Worm (Caenorhabditis elegans) whole organism, late embryonic: ENCODE data around the gene C40H1.3.

Experiments
- F13H6.1 ChIP-seq: sonication (generic microtip); optimal IDR thresholded peaks from 2 replicates; lab custom pipeline; 2016; ENCODE audit warnings: missing genetic modification characterization, missing compliant biosample characterization
- K02D7.2 ChIP-seq: sonication (generic microtip); optimal IDR thresholded peaks from 2 replicates; lab custom pipeline; 2017; ENCODE audit warnings: mild to moderate bottlenecking, missing genetic modification characterization, missing compliant biosample characterization
- Y22D7AL.16 ChIP-seq: sonication (generic microtip); optimal IDR thresholded peaks from 2 replicates; lab custom pipeline; 2016; ENCODE audit warnings: missing genetic modification characterization, missing compliant biosample characterization
- ahr-1 ChIP-seq: sonication (generic microtip); optimal IDR thresholded peaks from 2 replicates; lab custom pipeline; 2016; ENCODE audit warnings: missing genetic modification characterization, missing compliant biosample characterization
- ama-1 ChIP-seq: fragments of 150-350 bp; optimal IDR thresholded peaks from 2 replicates; lab custom pipeline; 2014
- ceh-14 ChIP-seq: sonication (generic microtip); optimal IDR thresholded peaks from 2 replicates; lab custom pipeline; 2016; ENCODE audit warnings: missing genotype, missing genetic modification characterization, missing compliant biosample characterization
- ceh-18 ChIP-seq: sonication (generic microtip); optimal IDR thresholded peaks from 2 replicates; lab custom pipeline; 2016; ENCODE audit warnings: missing genetic modification characterization, missing compliant biosample characterization
- ceh-2 ChIP-seq: sonication (generic microtip); optimal IDR thresholded peaks from 2 replicates; lab custom pipeline; 2016; ENCODE audit warnings: missing genotype, missing genetic modification characterization, missing compliant biosample characterization
- ceh-22 ChIP-seq: sonication (generic microtip); optimal IDR thresholded peaks from 2 replicates; lab custom pipeline; 2017; ENCODE audit warnings: missing biosample characterization, missing genetic modification characterization
- ceh-30 ChIP-seq: fragments of 150-350 bp; optimal IDR thresholded peaks from 2 replicates; lab custom pipeline; 2014; ENCODE audit warnings: missing biosample characterization, missing genetic modification characterization
- ceh-34 ChIP-seq: sonication (generic microtip); optimal IDR thresholded peaks from 2 replicates; lab custom pipeline; 2016; ENCODE audit warnings: mild to moderate bottlenecking, missing genetic modification characterization, missing compliant biosample characterization
- ceh-48 ChIP-seq: sonication (generic microtip); optimal IDR thresholded peaks from 2 replicates; lab custom pipeline; 2016; ENCODE audit warnings: missing genetic modification characterization, inconsistent platforms, missing compliant biosample characterization
- ceh-6 ChIP-seq: fragments of 200-800 bp; sonication (Bioruptor generic); optimal IDR thresholded peaks from 2 replicates; lab custom pipeline; 2018; ENCODE audit warnings: mild to moderate bottlenecking, missing genetic modification characterization, missing compliant biosample characterization
- che-1 ChIP-seq: sonication (generic microtip); optimal IDR thresholded peaks from 2 replicates; lab custom pipeline; 2016; ENCODE audit warnings: mild to moderate bottlenecking, missing genetic modification characterization, missing compliant biosample characterization
- dmd-4 ChIP-seq: sonication (generic microtip); optimal IDR thresholded peaks from 2 replicates; lab custom pipeline; 2016; ENCODE audit warnings: borderline replicate concordance, missing genetic modification characterization, missing compliant biosample characterization
- dve-1 ChIP-seq: sonication (generic microtip); optimal IDR thresholded peaks from 2 replicates; lab custom pipeline; 2017; ENCODE audit warnings: antibody characterized with exemption, mild to moderate bottlenecking, missing genetic modification characterization, missing compliant biosample characterization
- elt-2 ChIP-seq: sonication (generic microtip); optimal IDR thresholded peaks from 2 replicates; lab custom pipeline; 2016; ENCODE audit warnings: missing genetic modification reagents, missing genetic modification characterization, missing compliant biosample characterization
- elt-4 ChIP-seq: sonication (generic microtip); optimal IDR thresholded peaks from 2 replicates; lab custom pipeline; 2016; ENCODE audit warnings: missing genetic modification characterization, missing compliant biosample characterization
- eyg-1 ChIP-seq: sonication (generic microtip); optimal IDR thresholded peaks from 2 replicates; lab custom pipeline; 2016; ENCODE audit warnings: missing genotype, missing genetic modification characterization, missing compliant biosample characterization
- fax-1 ChIP-seq: sonication (generic microtip); optimal IDR thresholded peaks from 2 replicates; lab custom pipeline; 2016; ENCODE audit warnings: missing genotype, missing genetic modification characterization, missing compliant biosample characterization
- hlh-15 ChIP-seq: sonication (generic microtip); optimal IDR thresholded peaks from 2 replicates; lab custom pipeline; 2016; ENCODE audit warnings: missing genetic modification characterization, missing compliant biosample characterization
- hlh-30 ChIP-seq: sonication (generic microtip); optimal IDR thresholded peaks from 2 replicates; lab custom pipeline; 2017; ENCODE audit warnings: antibody characterized with exemption, missing genetic modification characterization, missing compliant biosample characterization; ENCODE audit not compliant: insufficient read depth
- hlh-8 ChIP-seq: sonication (generic microtip); optimal IDR thresholded peaks from 2 replicates; lab custom pipeline; 2016; ENCODE audit warnings: missing genotype, missing genetic modification characterization, missing compliant biosample characterization
- nhr-11 ChIP-seq: fragments of 150-350 bp; optimal IDR thresholded peaks from 2 replicates; lab custom pipeline; 2014; ENCODE audit warnings: missing biosample characterization, missing genetic modification characterization
- odd-2 ChIP-seq: sonication (generic microtip); optimal IDR thresholded peaks from 2 replicates; lab custom pipeline; 2017; ENCODE audit warnings: antibody characterized with exemption, mild to moderate bottlenecking, missing genetic modification characterization, missing compliant biosample characterization
- pha-2 ChIP-seq: sonication (generic microtip); optimal IDR thresholded peaks from 2 replicates; lab custom pipeline; 2017; ENCODE audit warnings: mild to moderate bottlenecking, missing genetic modification characterization, missing compliant biosample characterization
- pha-4 ChIP-seq: fragments of 150-350 bp; optimal IDR thresholded peaks from 2 replicates; lab custom pipeline; 2018; ENCODE audit warnings: missing biosample characterization, missing genetic modification reagents, missing genetic modification characterization
- pqm-1 ChIP-seq: sonication (generic microtip); optimal IDR thresholded peaks from 2 replicates; lab custom pipeline; 2016; ENCODE audit warnings: missing genetic modification characterization, missing compliant biosample characterization
- pros-1 ChIP-seq: fragments of 150-350 bp; optimal IDR thresholded peaks from 2 replicates; lab custom pipeline; 2014; ENCODE audit warnings: missing biosample characterization, missing genetic modification reagents, missing genetic modification characterization
- rnt-1 ChIP-seq: sonication (generic microtip); optimal IDR thresholded peaks from 2 replicates; lab custom pipeline; 2016; ENCODE audit warnings: missing genetic modification characterization, missing compliant biosample characterization
- sdc-2 ChIP-seq: sonication (generic microtip); optimal IDR thresholded peaks from 2 replicates; lab custom pipeline; 2016; ENCODE audit warnings: missing genotype, missing genetic modification characterization, missing compliant biosample characterization
- sox-4 ChIP-seq: sonication (generic microtip); optimal IDR thresholded peaks from 2 replicates; lab custom pipeline; 2017; ENCODE audit warnings: mild to moderate bottlenecking, missing genetic modification characterization, inconsistent platforms, missing compliant biosample characterization
- tbx-7 ChIP-seq: sonication (generic microtip); optimal IDR thresholded peaks from 2 replicates; lab custom pipeline; 2016; ENCODE audit warnings: missing genotype, missing genetic modification characterization, missing compliant biosample characterization
- ttx-3 ChIP-seq: sonication (generic microtip); optimal IDR thresholded peaks from 2 replicates; lab custom pipeline; 2016; ENCODE audit warnings: missing genetic modification reagents, missing genetic modification characterization, missing compliant biosample characterization
- unc-3 ChIP-seq, 2 experiments: fragments of 200-800 bp in 1 of 2; sonication (Bioruptor generic) in 1 of 2; sonication (generic microtip) in 1 of 2; conservative IDR thresholded peaks in 1 of 2; optimal IDR thresholded peaks in 1 of 2; 2 replicates each; pipeline versions ENCODE4 v1.3.6 to Lab custom; 2016 to 2022; ENCODE audit warnings: missing compliant biosample characterization in 2 of 2, missing genetic modification characterization in 2 of 2, missing genetic modification reagents in 1 of 2
- unc-42 ChIP-seq: sonication (generic microtip); optimal IDR thresholded peaks from 2 replicates; lab custom pipeline; 2016; ENCODE audit warnings: missing genotype, missing genetic modification characterization, missing compliant biosample characterization
- unc-55 ChIP-seq: sonication (generic microtip); optimal IDR thresholded peaks from 2 replicates; lab custom pipeline; 2017; ENCODE audit warnings: missing biosample characterization, missing genetic modification reagents, missing genetic modification characterization
- unc-86 ChIP-seq: sonication (generic microtip); optimal IDR thresholded peaks from 2 replicates; lab custom pipeline; 2016; ENCODE audit warnings: missing genetic modification characterization, missing compliant biosample characterization

C40H1.3 gene

ce11 chrIII:9329266-9329665, at the start of gene C40H1.3:
Gene C40H1.3, minus strand, starts transcription at chrIII:9329366.
- TF ChIP-seq eyg-1 (tag; lab: Kevin White, UChicago) = no peak
- no peak for TF ChIP-seq unc-86
- TF ChIP-seq pqm-1 (tag; lab: Kevin White, UChicago) = no peak
- TF ChIP-seq ceh-34 (tag; lab: Kevin White, UChicago) = no peak
- no peak for TF ChIP-seq nhr-11 (tag; lab: Kevin White, UChicago)
- TF ChIP-seq ceh-30 = no peak
- no peak for TF ChIP-seq dve-1 (tag; lab: Kevin White, UChicago)

DNA sequence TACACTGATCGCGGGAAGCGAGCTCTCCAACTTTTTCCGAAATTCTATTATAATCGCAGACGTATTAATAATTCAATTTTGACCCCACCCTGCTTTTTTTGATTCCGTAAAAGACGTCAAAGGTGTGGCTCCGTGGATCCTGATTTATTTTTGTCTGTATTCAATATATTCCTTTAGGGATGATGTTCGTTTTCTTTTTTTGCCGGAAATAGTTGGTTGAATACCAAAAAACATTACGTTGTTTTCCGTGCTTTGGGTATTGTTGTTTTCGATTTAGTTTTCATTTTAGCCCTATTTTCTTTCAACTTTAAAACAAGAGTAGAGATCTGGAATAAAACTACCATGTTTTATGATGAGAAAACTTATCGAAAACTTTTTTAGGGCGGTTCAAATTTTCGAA, 47.5 kb upstream of the C40H1.3 start:
- no peak for TF ChIP-seq ttx-3 (tag; lab: Kevin White, UChicago)

DNA sequence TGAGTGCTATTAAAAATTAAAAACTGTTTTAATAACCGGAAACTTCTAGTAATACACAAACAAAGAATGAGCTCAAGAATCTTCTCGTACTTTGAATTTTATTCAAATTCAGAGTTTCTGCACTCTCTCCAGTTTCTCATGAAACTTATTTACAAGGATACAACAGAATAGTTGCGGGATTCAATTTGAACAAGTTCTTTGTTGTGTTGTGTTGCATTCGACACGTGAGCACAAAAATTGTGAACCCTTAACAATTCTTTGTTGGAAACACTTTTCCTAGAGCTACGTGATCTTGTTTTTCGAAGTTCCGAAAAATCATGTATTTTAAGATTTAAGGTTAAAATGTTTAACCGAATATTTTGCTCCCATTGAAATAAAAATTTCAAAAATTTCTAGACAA, 44.6 kb upstream of the C40H1.3 start:
- TF ChIP-seq ceh-14 (no peak), odd-2 (tag; lab: Kevin White, UChicago) (no peak), sox-4 (tag; lab: Kevin White, UChicago) (no peak), che-1 (no peak), ceh-30 (no peak), Y22D7AL.16 (tag; lab: Kevin White, UChicago) (no peak), ama-1 (no peak), ceh-22 (tag; lab: Kevin White, UChicago) (no peak), pha-2 (tag; lab: Kevin White, UChicago) (no peak), eyg-1 (tag; lab: Kevin White, UChicago) (no peak), elt-2 (tag; lab: Kevin White, UChicago) (no peak), hlh-8 (no peak), hlh-30 (tag; lab: Kevin White, UChicago) (no peak), hlh-15 (tag; lab: Kevin White, UChicago) (no peak), unc-42 (tag; lab: Kevin White, UChicago) (no peak), ttx-3 (tag; lab: Kevin White, UChicago) (no peak), pqm-1 (tag; lab: Kevin White, UChicago) (no peak), F13H6.1 (tag; lab: Kevin White, UChicago) (no peak), K02D7.2 (tag; lab: Kevin White, UChicago) (no peak)

ce11 chrIII:9366971-9367370, 37.8 kb upstream of the C40H1.3 start, which contains the start of gene crn-6:
Gene crn-6, plus strand, starts transcription at chrIII:9367271.
- TF ChIP-seq hlh-30 (tag; lab: Kevin White, UChicago) (no peak), elt-2 (tag; lab: Kevin White, UChicago) (no peak), unc-55 (GFP tag; lab: Kevin White, UChicago) (no peak), sox-4 (tag; lab: Kevin White, UChicago) (no peak), dmd-4 (tag; lab: Kevin White, UChicago) (no peak), K02D7.2 (tag; lab: Kevin White, UChicago) (no peak), ceh-30 (no peak), unc-3 (GFP tag; conservative IDR thresholded peaks at IDR 0.05; lab: Robert Waterston, UW) (no peak), unc-3 (tag; optimal IDR thresholded peaks at IDR 0.05; lab: Kevin White, UChicago) (no peak), ceh-48 (tag; lab: Kevin White, UChicago) (no peak), sdc-2 (tag; lab: Kevin White, UChicago) (no peak), pros-1 (tag; lab: Kevin White, UChicago) (no peak), tbx-7 (tag; lab: Kevin White, UChicago) (no peak), rnt-1 (no peak), ceh-18 (tag; lab: Kevin White, UChicago) (no peak), elt-4 (tag; lab: Kevin White, UChicago) (no peak), pha-4 (tag; lab: Kevin White, UChicago) (no peak), ahr-1 (tag; lab: Kevin White, UChicago) (no peak), fax-1 (tag; lab: Kevin White, UChicago) (no peak), ceh-2 (tag; lab: Kevin White, UChicago) (no peak), ceh-6 (GFP tag; lab: Kevin White, UChicago) (no peak)
